Worm (Caenorhabditis elegans) whole organism, early embryonic: ENCODE data around the gene gnrr-7.

Experiments used
- F13C5.2 ChIP-seq: sonication (generic microtip); optimal IDR thresholded peaks from 2 replicates; lab custom pipeline; 2017; ENCODE audit warnings: mild to moderate bottlenecking, missing genetic modification characterization, inconsistent platforms, missing compliant biosample characterization
- ama-1 ChIP-seq: fragments of 150-350 bp; optimal IDR thresholded peaks from 2 replicates; lab custom pipeline; 2014
- ets-7 ChIP-seq: sonication (generic microtip); optimal IDR thresholded peaks from 2 replicates; lab custom pipeline; 2016; ENCODE audit warnings: missing genotype, missing genetic modification characterization, missing compliant biosample characterization
- flt-1 ChIP-seq: fragments of 200-800 bp; sonication (Bioruptor generic); IDR thresholded peaks from 2 replicates; pipeline ENCODE4 v1.3.6; 2022; ENCODE audit warnings: missing genetic modification characterization, missing compliant biosample characterization
- hmg-4 ChIP-seq: fragments of 200-800 bp; sonication (Bioruptor generic); optimal IDR thresholded peaks from 2 replicates; lab custom pipeline; 2018; ENCODE audit warnings: mild to moderate bottlenecking, missing genetic modification characterization, missing compliant biosample characterization
- hnd-1 ChIP-seq: sonication (generic microtip); optimal IDR thresholded peaks from 2 replicates; lab custom pipeline; 2016; ENCODE audit warnings: missing genetic modification characterization, missing compliant biosample characterization
- tra-4 ChIP-seq: sonication (generic microtip); optimal IDR thresholded peaks from 2 replicates; lab custom pipeline; 2017; ENCODE audit warnings: missing genetic modification characterization, missing compliant biosample characterization

DNA sequence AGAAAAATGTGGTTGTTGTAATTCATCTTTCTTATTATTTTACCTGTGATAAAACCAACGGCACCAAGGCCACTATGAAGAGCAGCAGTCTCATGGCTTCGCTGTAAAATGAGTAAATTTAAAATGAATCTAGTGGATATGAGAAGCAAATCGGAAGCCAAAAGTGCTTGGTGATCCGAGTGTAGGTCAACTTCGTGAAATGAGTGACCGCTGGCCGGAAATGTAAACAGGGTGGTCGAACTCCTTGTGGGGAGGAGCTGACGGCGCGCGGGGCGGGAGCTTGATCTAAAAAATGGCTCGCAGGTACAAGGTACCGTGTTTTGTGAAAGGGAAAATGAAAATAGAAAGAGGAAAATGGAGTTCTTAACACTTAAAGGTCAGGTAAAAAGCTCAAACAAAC lies 11.1 kb downstream of the gnrr-7 start, which contains the start of gene C34F6.1:
- TF ChIP-seq ama-1 (lab: Kevin White, UChicago) (no peak), hmg-4 (no peak), F13C5.2 (tag; lab: Kevin White, UChicago) (no peak), flt-1 (GFP tag; lab: Robert Waterston, UW) (no peak), tra-4 (tag; lab: Kevin White, UChicago) (no peak), hnd-1 (tag; lab: Kevin White, UChicago) (no peak), ets-7 (tag; lab: Kevin White, UChicago) (no peak)
